Fruit fly (Drosophila melanogaster) whole organism, prepupa: Measurements from ENCODE around the gene Pex1.

Experiments used
- Blimp-1 ChIP-seq: fragments of 200-800 bp; sonication (Bioruptor generic); optimal IDR thresholded peaks from 3 replicates; lab custom pipeline; 2017; ENCODE audit warnings: missing biosample characterization, missing genetic modification characterization, mild to moderate bottlenecking, moderate library complexity, missing genetic modification reagents
- CG11294 ChIP-seq: fragments of 200-800 bp; sonication (Bioruptor generic); IDR thresholded peaks from 2 replicates; pipeline ENCODE4 v1.3.6; 2022; ENCODE audit warnings: missing biosample characterization, missing genetic modification characterization
- CG11762 ChIP-seq: fragments of 200-800 bp; sonication (Bioruptor generic); optimal IDR thresholded peaks from 3 replicates; lab custom pipeline; 2016; ENCODE audit warnings: missing biosample characterization, missing genetic modification characterization; ENCODE audit not compliant: insufficient read depth
- CG11902 ChIP-seq: fragments of 200-800 bp; sonication (Bioruptor generic); optimal IDR thresholded peaks from 3 replicates; lab custom pipeline; 2016; ENCODE audit warnings: missing biosample characterization, missing genetic modification characterization
- CG15336 ChIP-seq: fragments of 200-800 bp; sonication (Bioruptor generic); IDR thresholded peaks from 2 replicates; pipeline ENCODE4 v1.3.6; 2022; ENCODE audit warnings: missing biosample characterization, missing genetic modification characterization
- CG1621 ChIP-seq: fragments of 200-800 bp; sonication (Bioruptor generic); optimal IDR thresholded peaks from 3 replicates; lab custom pipeline; 2018; ENCODE audit warnings: missing biosample characterization, mild to moderate bottlenecking, missing genetic modification characterization
- CG16779 ChIP-seq: fragments of 200-800 bp; sonication (Bioruptor generic); optimal IDR thresholded peaks from 3 replicates; lab custom pipeline; 2017; ENCODE audit warnings: missing biosample characterization, mild to moderate bottlenecking, missing genetic modification characterization
- CG3032 ChIP-seq: fragments of 200-800 bp; optimal IDR thresholded peaks from 2 replicates; lab custom pipeline; 2019; ENCODE audit warnings: missing biosample characterization, mild to moderate bottlenecking, missing genetic modification characterization, moderate library complexity
- CG32006 ChIP-seq: fragments of 200-800 bp; sonication (Bioruptor generic); optimal IDR thresholded peaks from 3 replicates; lab custom pipeline; 2017; ENCODE audit warnings: missing biosample characterization, mild to moderate bottlenecking, missing genetic modification characterization
- CG3919 ChIP-seq: fragments of 200-800 bp; sonication (Bioruptor generic); optimal IDR thresholded peaks from 3 replicates; lab custom pipeline; 2016; ENCODE audit warnings: missing biosample characterization, missing genetic modification characterization
- CG6163 ChIP-seq: fragments of 200-800 bp; sonication (Bioruptor generic); IDR thresholded peaks from 3 replicates; pipeline ENCODE4 v1.3.6; 2022; ENCODE audit warnings: missing biosample characterization, missing genetic modification characterization
- CG6276 ChIP-seq: fragments of 200-800 bp; sonication (Bioruptor generic); optimal IDR thresholded peaks from 2 replicates; lab custom pipeline; 2017; ENCODE audit warnings: missing biosample characterization, mild to moderate bottlenecking, missing genetic modification characterization
- CG6792 ChIP-seq: fragments of 200-800 bp; sonication (Bioruptor generic); optimal IDR thresholded peaks from 3 replicates; lab custom pipeline; 2016; ENCODE audit warnings: missing biosample characterization, missing genetic modification characterization
- CG6808 ChIP-seq: fragments of 200-800 bp; sonication (Bioruptor generic); optimal IDR thresholded peaks from 3 replicates; lab custom pipeline; 2017; ENCODE audit warnings: missing biosample characterization, missing genetic modification characterization, mild to moderate bottlenecking, moderate library complexity, missing genetic modification reagents
- CG8119 ChIP-seq: fragments of 200-800 bp; sonication (Bioruptor generic); IDR thresholded peaks from 3 replicates; pipeline ENCODE4 v1.3.6; 2022; ENCODE audit warnings: missing biosample characterization, missing genetic modification characterization
- CG8632 ChIP-seq: fragments of 200-800 bp; sonication (Bioruptor generic); optimal IDR thresholded peaks from 3 replicates; lab custom pipeline; 2016; ENCODE audit warnings: missing biosample characterization, missing genetic modification characterization
- Eip75B ChIP-seq: fragments of 200-800 bp; sonication (Bioruptor generic); optimal IDR thresholded peaks from 3 replicates; lab custom pipeline; 2016; ENCODE audit warnings: missing biosample characterization, missing genetic modification characterization
- Eip78C ChIP-seq: fragments of 200-800 bp; sonication (Bioruptor generic); peaks from one replicate; lab custom pipeline; 2016; ENCODE audit warnings: missing biosample characterization, missing genetic modification characterization
- Eip93F ChIP-seq: fragments of 200-800 bp; sonication (Bioruptor generic); optimal IDR thresholded peaks from 2 replicates; lab custom pipeline; 2016; ENCODE audit warnings: missing biosample characterization, mild to moderate bottlenecking, missing genetic modification characterization
- Ets21C ChIP-seq: fragments of 200-800 bp; sonication (Bioruptor generic); optimal IDR thresholded peaks from 3 replicates; lab custom pipeline; 2016; ENCODE audit warnings: missing biosample characterization, missing genetic modification characterization
- Ets96B ChIP-seq: fragments of 200-800 bp; optimal IDR thresholded peaks from 2 replicates; lab custom pipeline; 2019; ENCODE audit warnings: missing biosample characterization, mild to moderate bottlenecking, missing genetic modification characterization, moderate library complexity
- Hr38 ChIP-seq: sonication (Bioruptor generic); optimal IDR thresholded peaks from 2 replicates; lab custom pipeline; 2016; ENCODE audit warnings: missing biosample characterization, missing genetic modification characterization
- Hr4 ChIP-seq: fragments of 200-800 bp; sonication (Bioruptor generic); optimal IDR thresholded peaks from 3 replicates; lab custom pipeline; 2016; ENCODE audit warnings: missing biosample characterization, missing genetic modification characterization
- Met ChIP-seq: fragments of 200-800 bp; sonication (Bioruptor generic); optimal IDR thresholded peaks from 3 replicates; lab custom pipeline; 2016; ENCODE audit warnings: missing biosample characterization, missing genetic modification characterization
- OdsH ChIP-seq: fragments of 200-800 bp; sonication (Bioruptor generic); optimal IDR thresholded peaks from 3 replicates; lab custom pipeline; 2016; ENCODE audit warnings: missing biosample characterization, missing genetic modification characterization
- Smox ChIP-seq: fragments of 200-800 bp; sonication (Bioruptor generic); optimal IDR thresholded peaks from 3 replicates; lab custom pipeline; 2016; ENCODE audit warnings: missing biosample characterization, missing genetic modification characterization
- Sox102F ChIP-seq: fragments of 200-800 bp; sonication (Bioruptor generic); optimal IDR thresholded peaks from 2 replicates; lab custom pipeline; 2016; ENCODE audit warnings: missing biosample characterization, mild to moderate bottlenecking, missing genetic modification characterization
- Sox15 ChIP-seq: fragments of 200-800 bp; sonication (Bioruptor generic); optimal IDR thresholded peaks from 3 replicates; lab custom pipeline; 2016; ENCODE audit warnings: missing biosample characterization, missing genetic modification characterization
- achi ChIP-seq: fragments of 200-800 bp; sonication (Bioruptor generic); optimal IDR thresholded peaks from 3 replicates; lab custom pipeline; 2016; ENCODE audit warnings: missing biosample characterization, missing genetic modification characterization
- acj6 ChIP-seq: fragments of 200-800 bp; sonication (Bioruptor generic); optimal IDR thresholded peaks from 3 replicates; lab custom pipeline; 2016; ENCODE audit warnings: missing biosample characterization, missing genetic modification characterization
- cyc ChIP-seq: fragments of 200-800 bp; sonication (Bioruptor generic); optimal IDR thresholded peaks from 3 replicates; lab custom pipeline; 2016; ENCODE audit warnings: missing biosample characterization, missing genetic modification characterization
- dac ChIP-seq: fragments of 200-800 bp; sonication (Bioruptor generic); optimal IDR thresholded peaks from 2 replicates; lab custom pipeline; 2017; ENCODE audit warnings: missing biosample characterization, mild to moderate bottlenecking, missing genetic modification characterization
- dsx ChIP-seq: fragments of 200-800 bp; optimal IDR thresholded peaks from 3 replicates; lab custom pipeline; 2019; ENCODE audit warnings: missing biosample characterization, mild to moderate bottlenecking, missing genetic modification characterization, moderate library complexity; ENCODE audit not compliant: poor library complexity, severe bottlenecking
- eg ChIP-seq: fragments of 200-800 bp; sonication (Bioruptor generic); IDR thresholded peaks from 3 replicates; pipeline ENCODE4 v1.3.6; 2022; ENCODE audit warnings: missing biosample characterization, missing genetic modification characterization
- esn ChIP-seq: fragments of 200-800 bp; sonication (Bioruptor generic); optimal IDR thresholded peaks from 2 replicates; lab custom pipeline; 2016; ENCODE audit warnings: missing biosample characterization, mild to moderate bottlenecking, missing genetic modification characterization, moderate library complexity
- fd59A ChIP-seq: fragments of 200-800 bp; sonication (Bioruptor generic); optimal IDR thresholded peaks from 2 replicates; lab custom pipeline; 2017; ENCODE audit warnings: missing biosample characterization, mild to moderate bottlenecking, missing genetic modification characterization, missing genetic modification reagents
- fd85E ChIP-seq: fragments of 200-800 bp; sonication (Bioruptor generic); optimal IDR thresholded peaks from 3 replicates; lab custom pipeline; 2016; ENCODE audit warnings: missing biosample characterization, missing genetic modification characterization
- lz ChIP-seq: fragments of 200-800 bp; sonication (Bioruptor generic); optimal IDR thresholded peaks from 3 replicates; lab custom pipeline; 2016; ENCODE audit warnings: missing biosample characterization, missing genetic modification characterization
- net ChIP-seq: fragments of 200-800 bp; sonication (Bioruptor generic); optimal IDR thresholded peaks from 3 replicates; lab custom pipeline; 2016; ENCODE audit warnings: missing biosample characterization, missing genetic modification characterization
- salr ChIP-seq, 2 experiments: fragments of 200-800 bp; sonication (Bioruptor generic); optimal IDR thresholded peaks; 3 replicates each; lab custom pipeline; 2016 to 2018; ENCODE audit warnings: missing biosample characterization in 2 of 2, missing genetic modification characterization in 2 of 2, mild to moderate bottlenecking in 1 of 2
- ss ChIP-seq, 2 experiments: fragments of 200-800 bp; sonication (Bioruptor generic); optimal IDR thresholded peaks; 2 replicates in 1 of 2; 3 replicates in 1 of 2; lab custom pipeline; 2017 to 2018; ENCODE audit warnings: mild to moderate bottlenecking in 2 of 2, missing biosample characterization in 2 of 2, missing genetic modification characterization in 2 of 2, moderate library complexity in 1 of 2
- svp ChIP-seq: fragments of 200-800 bp; sonication (Bioruptor generic); peaks from one replicate; lab custom pipeline; 2016; ENCODE audit warnings: missing biosample characterization, missing genetic modification characterization
- topi ChIP-seq: fragments of 200-800 bp; sonication (Bioruptor generic); optimal IDR thresholded peaks from 3 replicates; lab custom pipeline; 2016; ENCODE audit warnings: missing biosample characterization, missing genetic modification characterization
- vri ChIP-seq: fragments of 200-800 bp; sonication (Bioruptor generic); optimal IDR thresholded peaks from 3 replicates; lab custom pipeline; 2016; ENCODE audit warnings: missing biosample characterization, mild to moderate bottlenecking, missing genetic modification characterization

The Pex1 gene

DNA sequence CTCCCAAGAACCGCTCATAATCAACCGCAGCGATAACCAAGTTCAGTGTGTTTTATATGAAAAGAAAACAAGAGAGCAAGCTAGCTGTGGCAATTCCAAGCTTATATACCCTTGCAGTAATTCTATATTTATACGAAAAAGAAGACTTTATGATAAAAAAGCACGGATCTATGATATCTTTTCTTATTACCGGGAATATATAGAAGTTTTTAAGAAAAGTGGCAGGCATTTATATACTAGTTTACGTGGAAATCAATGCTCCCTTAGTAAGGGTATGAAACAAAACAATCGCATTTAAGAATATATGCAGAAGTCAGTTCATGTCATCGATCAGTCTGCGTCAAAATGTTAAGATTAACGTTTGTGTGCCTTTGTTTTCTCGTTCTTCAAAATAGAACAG, 11.6 kb downstream of the Pex1 start, which contains the start of gene CG8100 (continued):
- TF ChIP-seq CG16779 (no peak), Blimp-1 (GFP tag; lab: Kevin White, UChicago) (peak; percentile 14), OdsH (GFP tag; lab: Kevin White, UChicago) (peak; percentile 59), CG8119 (peak; percentile 54; the same call in 1 of the 3 replicates), achi (GFP tag; lab: Kevin White, UChicago) (peak; percentile 53), topi (GFP tag; lab: Kevin White, UChicago) (peak; percentile 81), salr (GFP tag; optimal IDR thresholded peaks at IDR 0.05; lab: Kevin White, UChicago) (no peak), net (peak; percentile 29), Met (GFP tag; lab: Kevin White, UChicago) (peak; percentile 78), CG1621 (tag; lab: Kevin White, UChicago) (no peak), CG11762 (GFP tag; lab: Kevin White, UChicago) (peak; percentile 51), vri (GFP tag; lab: Kevin White, UChicago) (peak; percentile 52), eg (GFP tag; lab: Robert Waterston, UW) (no peak; the same call in 2 of the 3 replicates), CG15336 (no peak; the same call in none of the 2 replicates), CG3919 (GFP tag; lab: Kevin White, UChicago) (peak; percentile 64)

DNA sequence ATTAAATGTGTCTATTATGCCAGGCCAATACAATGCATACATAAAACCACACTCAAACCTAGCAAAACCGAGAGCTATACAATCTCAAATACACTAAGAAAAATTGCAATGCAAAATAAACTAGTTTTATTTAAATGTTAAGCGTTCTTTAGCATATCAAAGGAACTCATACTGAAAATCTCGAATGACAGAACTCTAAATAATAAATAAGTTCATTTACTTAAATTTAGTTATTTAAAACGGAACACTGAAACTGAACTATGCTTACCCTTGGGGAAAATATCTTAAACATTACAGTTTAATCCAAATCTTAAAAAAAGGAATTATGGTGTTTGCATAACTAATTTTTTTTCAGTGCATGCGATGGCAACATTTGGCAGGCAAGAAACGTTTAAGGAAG, 14.5 kb downstream of the Pex1 start:
- TF ChIP-seq Sox102F, result no peak
- no peak for TF ChIP-seq CG8119
- no peak for TF ChIP-seq Ets21C
- no peak for TF ChIP-seq cyc (GFP tag; lab: Kevin White, UChicago)
- TF ChIP-seq CG16779, result no peak
- TF ChIP-seq lz (GFP tag; lab: Kevin White, UChicago), result no peak
- no peak for TF ChIP-seq ss (GFP tag; optimal IDR thresholded peaks at IDR 0.05; lab: Kevin White, UChicago)
- no peak for TF ChIP-seq Eip75B (GFP tag; lab: Kevin White, UChicago)
- TF ChIP-seq svp (GFP tag; lab: Kevin White, UChicago), result peak; percentile 62
- TF ChIP-seq CG11294, result no peak
- peak; percentile 39 for TF ChIP-seq Eip78C (GFP tag; lab: Kevin White, UChicago)
- peak; percentile 5 for TF ChIP-seq Met (GFP tag; lab: Kevin White, UChicago)

DNA sequence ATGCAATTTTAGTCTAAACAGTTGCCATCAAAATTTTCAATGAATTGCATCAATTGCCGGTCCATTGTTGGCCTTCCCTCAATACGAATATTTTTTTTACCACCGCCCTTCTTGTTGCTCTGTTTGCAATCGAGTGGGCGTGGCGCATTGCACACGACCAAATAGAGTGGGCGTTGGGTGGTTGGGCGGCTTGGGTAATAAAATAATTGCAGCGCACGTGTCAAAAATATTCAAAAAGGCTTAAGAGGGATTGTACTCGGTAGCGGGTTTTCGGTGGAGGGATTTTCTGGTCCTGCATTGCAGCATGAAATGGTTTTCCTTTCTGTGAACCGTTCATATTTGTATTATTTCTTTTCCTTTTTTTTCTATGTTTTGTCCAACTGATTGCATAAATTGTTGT, 17.3 kb downstream of the Pex1 start:
- TF ChIP-seq OdsH (GFP tag; lab: Kevin White, UChicago), result no peak
- no peak for TF ChIP-seq Smox
- no peak for TF ChIP-seq Hr4 (GFP tag; lab: Kevin White, UChicago)
- TF ChIP-seq CG6792 (GFP tag; lab: Kevin White, UChicago), result no peak
- TF ChIP-seq CG3919 (GFP tag; lab: Kevin White, UChicago), result no peak
- TF ChIP-seq CG8119, result no peak
- TF ChIP-seq fd59A (GFP tag; lab: Kevin White, UChicago), result no peak
- no peak for TF ChIP-seq vri (GFP tag; lab: Kevin White, UChicago)
- no peak for TF ChIP-seq Hr38 (GFP tag; lab: Kevin White, UChicago)
- no peak for TF ChIP-seq CG6163 (GFP tag; lab: Robert Waterston, UW)
- TF ChIP-seq CG11294, result no peak
- TF ChIP-seq CG3032 (tag; lab: Kevin White, UChicago), result no peak
- TF ChIP-seq dac, result no peak
- TF ChIP-seq CG11902 (GFP tag; lab: Kevin White, UChicago), result no peak
- TF ChIP-seq Sox15 (GFP tag; lab: Kevin White, UChicago), result no peak
- TF ChIP-seq cyc (GFP tag; lab: Kevin White, UChicago), result no peak
- no peak for TF ChIP-seq esn
- TF ChIP-seq, all 60 proteins: peak for 0

DNA sequence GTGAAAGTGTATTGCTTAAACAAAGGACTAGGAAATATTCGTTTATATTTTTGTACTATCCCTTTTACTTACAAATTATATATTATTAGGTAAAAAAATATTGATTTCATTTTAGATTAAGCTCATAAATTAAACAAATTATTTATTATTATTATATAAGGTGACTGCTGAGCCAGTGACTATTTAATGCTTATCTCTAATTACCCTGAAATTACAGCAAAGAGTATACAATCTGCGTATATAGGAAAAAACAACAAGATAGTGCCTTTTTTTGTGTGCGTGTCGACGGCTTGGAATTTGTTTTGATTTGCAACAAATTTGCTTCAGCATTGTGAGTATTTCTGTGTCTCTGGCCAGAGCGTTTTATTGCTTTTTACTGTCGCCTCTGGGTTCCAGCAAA, 17.8 kb downstream of the Pex1 start:
- TF ChIP-seq salr (GFP tag; optimal IDR thresholded peaks at IDR 0.05; lab: Kevin White, UChicago) (no peak), Met (GFP tag; lab: Kevin White, UChicago) (no peak), CG32006 (no peak), CG6276 (GFP tag; lab: Kevin White, UChicago) (no peak), Eip93F (GFP tag; lab: Kevin White, UChicago) (no peak), CG11762 (GFP tag; lab: Kevin White, UChicago) (no peak), CG6808 (GFP tag; lab: Kevin White, UChicago) (no peak), fd59A (GFP tag; lab: Kevin White, UChicago) (no peak), CG1621 (tag; lab: Kevin White, UChicago) (no peak), dsx (GFP tag; lab: Kevin White, UChicago) (no peak), fd85E (GFP tag; lab: Kevin White, UChicago) (no peak), CG8632 (GFP tag; lab: Kevin White, UChicago) (no peak), net (no peak), CG11294 (no peak), Ets96B (tag; lab: Kevin White, UChicago) (no peak), acj6 (GFP tag; lab: Kevin White, UChicago) (no peak), Hr38 (GFP tag; lab: Kevin White, UChicago) (no peak)
